Fruit fly (Drosophila melanogaster): ENCODE data around the gene Mkrn1.

Gene Mkrn1

dm6 chr3L:21533270-21533948 is at the start of gene Mkrn1:
Gene Mkrn1, minus strand, starts transcription at chr3L:21533713.
- TF ChIP-seq noc (tag; optimal IDR thresholded peaks at IDR 0.05): no peak

DNA sequence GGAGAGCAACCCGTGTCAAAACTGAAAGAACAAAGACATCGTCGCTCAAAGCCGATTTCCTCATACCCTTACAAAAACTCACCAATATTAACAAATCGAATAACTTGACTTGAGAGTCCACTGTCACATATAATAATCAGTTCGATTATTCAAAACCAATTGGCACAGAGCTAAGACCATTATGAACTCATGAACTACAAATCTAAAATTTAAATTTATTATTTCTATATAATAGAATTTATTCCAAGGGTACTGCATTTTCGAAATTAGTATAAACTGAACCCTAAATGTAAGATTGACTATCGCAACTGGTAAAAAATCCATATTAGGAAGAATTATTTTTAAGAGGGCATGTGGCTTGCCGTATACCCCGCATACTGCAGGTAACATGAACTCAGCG is 48.5 kb upstream of the Mkrn1 start:
- no peak for TF ChIP-seq noc (tag; optimal IDR thresholded peaks at IDR 0.05)

DNA sequence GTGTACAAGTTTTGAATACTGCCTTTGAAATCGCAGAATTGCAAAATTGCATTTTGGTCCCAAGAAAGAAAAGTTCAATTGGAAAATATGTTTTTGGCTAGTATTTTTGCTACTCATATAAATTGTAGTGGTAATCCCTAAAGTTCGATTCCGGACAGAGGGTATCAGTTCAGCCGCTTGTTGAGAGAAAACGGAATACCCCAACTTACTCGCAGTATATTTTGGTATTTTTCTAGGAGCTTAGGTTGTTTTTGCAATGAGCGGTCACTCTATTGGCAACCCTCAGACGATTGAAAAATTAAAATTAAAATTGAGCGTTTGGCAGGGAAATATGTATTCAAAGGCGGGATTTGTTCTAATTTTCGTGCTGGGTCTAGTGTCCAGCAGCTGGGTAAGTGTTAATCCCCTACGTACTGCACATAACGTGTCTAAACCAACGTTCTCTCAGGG is 40.8 kb upstream of the Mkrn1 start:
- TF ChIP-seq noc (tag; optimal IDR thresholded peaks at IDR 0.05): no peak

dm6 chr3L:21573831-21574230 is 40.3 kb upstream of the Mkrn1 start, which contains the start of gene EMC10:
Gene EMC10, plus strand, starts transcription at chr3L:21574131.
- no peak for TF ChIP-seq noc (tag; optimal IDR thresholded peaks at IDR 0.05)

DNA sequence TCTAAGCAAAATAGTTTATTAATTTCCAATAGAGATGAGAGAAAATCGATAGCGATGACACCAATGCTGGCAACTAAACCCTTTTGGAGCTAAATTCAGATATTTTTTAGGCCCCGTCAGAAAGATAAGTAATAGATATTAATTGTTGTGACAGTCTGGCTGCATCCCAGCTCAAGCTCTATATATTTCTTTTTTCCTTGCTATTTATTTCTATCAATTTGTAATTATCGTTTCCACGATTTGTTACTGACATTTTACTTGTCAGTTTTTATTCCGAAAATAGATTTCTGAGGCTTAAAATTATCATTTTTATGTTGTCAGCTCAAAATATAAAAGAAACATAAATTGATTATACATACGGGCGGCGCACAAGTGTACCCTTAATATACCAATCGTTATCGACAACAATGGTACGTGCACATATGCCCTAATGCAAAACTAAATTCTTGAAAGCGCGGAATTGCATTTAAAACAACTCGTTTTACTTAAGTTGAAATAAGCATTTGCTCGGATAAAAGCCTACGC is 35.4 kb upstream of the Mkrn1 start, which contains the start of the genes CRIF and SMC5:
TSS of gene CRIF (minus strand) at position 51 of the 525 bp plus-strand sequence.
TSS of gene SMC5 (plus strand) at position 329 of the 525 bp plus-strand sequence.
- TF ChIP-seq noc (tag; optimal IDR thresholded peaks at IDR 0.05): no peak

DNA sequence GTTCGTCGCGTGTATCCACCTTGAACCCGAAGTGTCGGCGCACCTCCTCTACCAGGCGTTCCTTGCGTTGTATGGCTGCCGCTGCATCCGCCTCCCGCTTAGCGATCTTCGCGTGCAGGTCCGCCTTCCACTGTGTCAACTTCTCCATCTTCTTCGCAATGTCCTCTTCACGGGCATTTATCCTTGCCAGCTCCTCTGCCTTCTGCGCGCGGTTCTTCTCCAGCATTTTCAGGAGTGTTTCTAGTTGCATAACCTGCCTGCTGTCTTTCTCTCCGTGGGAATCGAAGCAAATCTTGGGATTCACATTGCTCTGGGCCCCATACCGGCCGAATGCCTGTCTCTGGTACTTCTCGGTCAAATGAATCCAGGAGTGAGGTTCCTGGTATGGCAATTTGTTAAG is 34.7 kb upstream of the Mkrn1 start:
- no peak for TF ChIP-seq noc (tag; optimal IDR thresholded peaks at IDR 0.05)

- no peak for TF ChIP-seq noc (tag; optimal IDR thresholded peaks at IDR 0.05)
Observed at dm6 chr3L:21565126-21565525, 31.6 kb upstream of the Mkrn1 start, which contains the start of gene CG7634. Gene CG7634, plus strand, starts transcription at chr3L:21565426.

DNA sequence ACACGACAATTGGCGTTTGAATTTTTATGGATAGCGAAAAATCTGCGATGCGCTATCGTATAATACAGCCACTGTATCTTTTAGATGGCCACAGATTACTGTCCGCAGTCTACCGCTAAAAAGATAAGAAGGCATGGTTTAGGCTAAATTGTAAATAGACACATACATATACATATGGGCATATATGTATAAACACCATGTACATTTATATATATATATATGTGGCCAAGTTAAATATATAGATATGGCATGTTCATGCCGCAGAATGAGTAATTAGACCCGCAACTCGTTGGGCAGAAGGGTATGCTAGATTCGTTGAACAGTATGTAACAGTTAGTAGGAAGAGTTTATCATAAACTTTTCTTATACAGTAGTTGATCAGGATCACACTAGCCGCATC is 28.6 kb upstream of the Mkrn1 start, which contains the start of gene CapaR:
TSS of gene CapaR (minus strand) at position 101 of the 400 bp plus-strand sequence.
- no peak for TF ChIP-seq noc (tag; optimal IDR thresholded peaks at IDR 0.05)

DNA sequence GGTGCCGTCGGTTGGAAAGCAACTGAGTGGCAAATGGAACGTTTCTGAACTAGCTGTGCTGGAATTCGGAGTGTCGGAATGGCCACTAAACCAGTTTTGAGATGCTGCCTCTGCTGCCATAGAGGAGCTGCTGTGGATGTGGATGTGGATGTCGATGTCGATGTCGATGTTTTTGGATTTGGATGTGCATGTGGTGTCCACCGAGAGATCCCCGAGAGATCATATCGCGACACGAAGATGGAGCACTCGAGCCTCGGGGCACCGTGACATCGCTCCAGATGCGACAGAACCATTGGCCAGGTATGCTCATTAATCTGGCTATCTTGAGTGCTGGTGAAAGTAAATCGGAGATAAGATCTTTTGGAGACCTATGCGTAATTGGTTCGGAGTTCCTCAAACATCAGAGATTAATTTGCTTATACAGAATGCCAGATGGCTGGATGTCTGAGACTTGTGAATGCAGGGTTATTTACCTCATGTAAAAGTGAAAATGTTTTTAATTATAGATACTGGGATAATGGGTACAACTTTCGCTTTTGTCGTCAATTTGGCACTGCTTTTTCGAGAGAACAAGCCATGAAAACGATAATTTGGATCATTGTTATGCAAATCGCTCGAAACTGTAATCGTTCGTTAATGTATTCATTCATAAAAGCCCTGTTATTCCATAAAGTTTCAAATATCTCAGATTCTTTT is 24.8 kb upstream of the Mkrn1 start, which contains the start of gene CG7173:
TSS of gene CG7173 (minus strand) at position 51 of the 696 bp plus-strand sequence.
- no peak for TF ChIP-seq noc (tag; optimal IDR thresholded peaks at IDR 0.05)

- TF ChIP-seq noc (tag; optimal IDR thresholded peaks at IDR 0.05): no peak
Observed at dm6 chr3L:21554752-21555151, 21.2 kb upstream of the Mkrn1 start, which contains the start of gene Wnk. Gene Wnk, minus strand, starts transcription at chr3L:21554928.

DNA sequence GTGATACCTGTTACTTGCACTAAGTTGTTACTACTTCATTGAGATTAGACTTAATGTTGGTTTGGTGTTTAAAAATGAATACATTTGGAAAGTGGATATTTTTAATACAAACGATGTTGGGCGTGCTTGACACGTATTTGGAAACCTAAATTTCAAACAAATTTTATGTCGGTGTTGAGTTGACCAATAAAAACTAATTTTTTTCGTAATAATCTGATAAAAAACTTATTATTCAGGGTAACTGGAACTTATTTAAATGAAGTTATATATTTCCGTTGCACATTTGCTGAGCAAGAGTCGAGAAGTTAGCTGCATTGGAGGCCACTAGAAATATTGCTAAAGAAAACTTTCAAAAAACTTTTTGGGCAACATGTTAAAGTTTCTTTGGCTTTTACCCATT is 8.5 kb upstream of the Mkrn1 start, which contains the start of gene CG33290:
TSS of gene CG33290 (plus strand) at position 301 of the 400 bp plus-strand sequence.
- TF ChIP-seq noc (tag; optimal IDR thresholded peaks at IDR 0.05): no peak

DNA sequence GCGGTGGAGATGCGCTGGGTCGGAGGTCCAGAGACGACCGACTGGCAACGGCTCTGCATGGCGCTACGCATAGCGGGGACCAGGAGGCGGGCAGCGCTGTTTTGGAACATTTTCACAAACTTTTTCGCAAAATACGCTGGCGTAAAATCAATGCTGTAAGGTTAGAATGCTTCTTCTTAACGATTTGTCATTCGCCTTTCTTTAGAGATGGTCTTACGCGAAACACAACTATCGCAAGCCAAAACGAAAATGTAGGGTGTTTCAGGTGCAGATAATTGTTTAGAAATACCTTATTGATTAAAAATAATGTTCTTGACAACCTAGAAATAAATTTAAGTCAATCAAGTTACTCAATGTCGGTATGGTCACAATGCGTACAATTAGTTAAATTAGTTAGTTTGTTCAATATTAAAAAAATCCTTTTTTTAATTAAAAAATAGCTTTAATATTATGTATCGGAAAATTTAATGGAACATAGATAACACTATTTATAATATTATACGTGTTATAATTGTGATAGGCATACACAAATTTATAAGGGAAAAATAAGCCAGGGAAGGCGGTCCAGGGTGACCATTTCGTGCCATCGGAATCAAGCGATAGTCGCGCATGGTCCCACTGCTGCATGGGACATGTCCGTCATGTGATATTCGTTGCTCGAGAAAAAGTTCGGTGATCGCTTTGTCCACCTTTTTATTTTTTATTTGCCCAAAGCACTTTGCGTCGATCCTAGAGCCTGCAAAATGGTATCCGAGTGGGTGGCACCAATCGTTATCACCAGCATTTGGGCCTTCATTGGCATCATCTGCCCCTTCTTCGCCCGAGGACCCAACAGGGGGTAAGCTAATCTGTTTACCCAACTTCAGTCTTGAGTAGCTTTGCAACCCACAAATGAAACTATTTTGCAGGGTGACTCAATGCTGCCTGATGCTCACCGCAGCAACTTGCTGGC is 6.0 kb upstream of the Mkrn1 start, which contains the start of the genes COX8 and VhaM9.7-b:
TSS of gene COX8 (minus strand) at position 203 of the 952 bp plus-strand sequence.
TSS of gene VhaM9.7-b (plus strand) at position 618 of the 952 bp plus-strand sequence.
- TF ChIP-seq noc (tag; optimal IDR thresholded peaks at IDR 0.05): no peak

DNA sequence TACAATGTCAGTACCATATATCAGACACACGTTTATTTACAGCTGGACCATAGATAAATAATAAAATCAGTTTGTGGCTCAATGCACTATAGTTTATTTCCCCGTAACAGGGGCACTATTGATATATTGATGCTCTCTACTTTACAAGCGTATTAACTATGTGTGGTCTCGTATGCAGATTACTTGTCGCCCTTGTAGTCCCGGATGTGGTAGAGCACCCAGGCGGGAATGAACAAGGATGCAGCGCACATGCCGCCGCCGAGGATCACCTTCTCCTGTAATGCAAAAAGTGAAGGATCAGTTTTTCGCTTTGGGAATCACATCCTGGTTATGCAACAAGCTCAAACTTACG is 5.4 kb upstream of the Mkrn1 start:
- no peak for TF ChIP-seq noc (tag; optimal IDR thresholded peaks at IDR 0.05)

DNA sequence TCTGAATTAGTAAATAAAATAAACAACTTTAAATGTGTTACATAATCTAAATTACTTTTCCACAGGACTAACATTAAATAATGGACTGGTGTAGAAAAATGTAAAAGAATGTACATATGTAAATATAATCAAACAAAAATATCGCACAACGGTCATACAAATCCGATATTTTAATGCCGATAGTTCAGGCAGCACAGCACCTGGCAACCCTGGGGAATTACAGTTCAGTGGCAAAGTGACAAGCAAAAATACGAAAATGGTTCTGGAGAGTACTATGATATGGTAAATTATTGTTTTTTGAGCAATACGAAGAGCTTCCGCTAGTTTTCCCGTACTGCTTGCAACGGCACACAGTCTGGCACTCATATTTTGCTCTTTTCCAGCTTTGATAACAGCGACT is 3.3 kb upstream of the Mkrn1 start, which contains the start of gene Rpn10:
TSS of gene Rpn10 (plus strand) at position 144 of the 400 bp plus-strand sequence.
- TF ChIP-seq noc (tag; optimal IDR thresholded peaks at IDR 0.05): no peak

DNA sequence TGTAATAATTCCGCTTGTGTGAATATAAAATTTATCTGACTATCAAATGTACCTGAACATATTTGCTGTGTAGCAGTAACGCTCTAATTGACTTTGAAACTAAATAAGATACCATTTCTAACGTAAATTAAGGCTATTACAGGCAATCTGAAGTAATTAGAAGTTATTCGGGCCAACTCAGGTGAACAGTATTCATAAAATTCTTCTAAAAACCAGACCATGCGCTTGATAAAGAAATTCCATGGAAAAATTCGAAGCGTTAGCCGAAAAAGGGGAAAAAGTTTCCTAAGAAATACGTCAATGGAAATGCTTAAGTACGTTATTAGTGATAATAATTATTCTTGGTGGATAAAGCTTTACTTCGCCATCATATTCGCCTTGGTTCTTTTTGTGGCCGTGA is 847 bp upstream of the Mkrn1 start, which contains the start of gene ppk5:
TSS of gene ppk5 (plus strand) at position 301 of the 400 bp plus-strand sequence.
- TF ChIP-seq noc (tag; optimal IDR thresholded peaks at IDR 0.05): no peak

Measured in whole organism, larva.